Fruit fly (Drosophila melanogaster) whole organism, embryonic: ENCODE results near the gene sob.

Experiments
- CG11723 ChIP-seq: fragments of 200-800 bp; sonication (Bioruptor generic); optimal IDR thresholded peaks from 2 replicates; lab custom pipeline; 2017; ENCODE audit warnings: missing biosample characterization, mild to moderate bottlenecking, missing genetic modification characterization
- CG15514 ChIP-seq: fragments of 200-800 bp; sonication (Bioruptor generic); optimal IDR thresholded peaks from 3 replicates; lab custom pipeline; 2017; ENCODE audit warnings: missing biosample characterization, missing genetic modification characterization, mild to moderate bottlenecking, moderate library complexity, missing genetic modification reagents
- Dref ChIP-seq: fragments of 200-800 bp; sonication (Bioruptor generic); IDR thresholded peaks from 2 replicates; pipeline ENCODE4 v1.3.6; 2022; ENCODE audit warnings: missing biosample characterization, missing genetic modification characterization
- Oaz ChIP-seq: fragments of 200-800 bp; sonication (Bioruptor generic); IDR thresholded peaks from 2 replicates; pipeline ENCODE4 v1.3.6; 2022; ENCODE audit warnings: missing biosample characterization, missing genetic modification characterization
- cas ChIP-seq: fragments of 200-800 bp; sonication (Bioruptor generic); IDR thresholded peaks from 2 replicates; pipeline ENCODE4 v1.3.6; 2022; ENCODE audit warnings: missing biosample characterization, missing genetic modification characterization
- gem ChIP-seq: fragments of 200-800 bp; sonication (Bioruptor generic); optimal IDR thresholded peaks from 2 replicates; lab custom pipeline; 2019; ENCODE audit warnings: missing biosample characterization, mild to moderate bottlenecking, missing genetic modification characterization, moderate library complexity
- schlank ChIP-seq: fragments of 200-800 bp; sonication (Bioruptor generic); optimal IDR thresholded peaks from 2 replicates; lab custom pipeline; 2018; ENCODE audit warnings: missing biosample characterization, mild to moderate bottlenecking, missing genetic modification characterization
- seq ChIP-seq: fragments of 200-800 bp; sonication (Bioruptor generic); IDR thresholded peaks from 2 replicates; pipeline ENCODE4 v1.3.6; 2022; ENCODE audit warnings: missing biosample characterization, missing genetic modification characterization
- ssp ChIP-seq: fragments of 200-800 bp; sonication (Bioruptor generic); IDR thresholded peaks from 2 replicates; pipeline ENCODE4 v1.3.6; 2022; ENCODE audit warnings: missing biosample characterization, missing genetic modification characterization
- toy ChIP-seq: fragments of 200-800 bp; sonication (Bioruptor generic); IDR thresholded peaks from 2 replicates; pipeline ENCODE4 v1.3.6; 2022; ENCODE audit warnings: missing biosample characterization, missing genetic modification characterization

DNA sequence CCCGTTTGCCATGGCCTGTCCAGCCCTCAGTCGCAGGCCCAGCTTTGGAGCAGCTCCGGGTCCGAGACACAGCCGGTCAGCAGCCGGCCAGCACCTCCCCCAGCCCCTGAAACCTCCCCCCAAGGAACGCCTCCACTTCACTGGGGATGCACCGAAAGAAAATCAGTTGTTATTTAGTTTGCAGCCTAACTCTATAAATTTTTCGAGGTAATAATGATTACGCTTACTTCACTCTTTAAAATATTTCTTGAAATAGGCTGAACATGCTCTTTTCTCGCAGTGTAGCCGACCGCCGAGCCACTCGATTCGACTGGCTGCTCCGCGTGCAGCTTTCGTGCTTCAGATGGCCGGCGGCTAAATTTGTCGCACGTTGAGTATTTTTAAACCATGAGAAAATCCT, 16.6 kb upstream of the sob start:
- no peak for TF ChIP-seq gem (tag; lab: Kevin White, UChicago)
- no peak for TF ChIP-seq Dref (GFP tag; lab: Robert Waterston, UW)
- no peak for TF ChIP-seq schlank
- TF ChIP-seq Oaz: no peak
- no peak for TF ChIP-seq cas
- no peak for TF ChIP-seq toy (GFP tag; lab: Robert Waterston, UW)
- TF ChIP-seq CG15514 (GFP tag; lab: Kevin White, UChicago): no peak
- no peak for TF ChIP-seq CG11723
- TF ChIP-seq seq (GFP tag; lab: Robert Waterston, UW): no peak
- TF ChIP-seq ssp (GFP tag; lab: Robert Waterston, UW): no peak
